Worm (Caenorhabditis elegans) whole organism, L2 larva: Measurements from ENCODE around the gene cbp-2.
A peak's percentile ranks its signal among the peaks of the same experiment; 100 is the strongest.

Experiments
- C34F6.9 ChIP-seq: fragments of 150-350 bp; optimal IDR thresholded peaks from 2 replicates; lab custom pipeline; 2014; ENCODE audit warnings: missing biosample characterization, missing genetic modification characterization
- F13H6.1 ChIP-seq: sonication (generic microtip); optimal IDR thresholded peaks from 2 replicates; lab custom pipeline; 2016; ENCODE audit warnings: missing genetic modification characterization, missing compliant biosample characterization
- R02D3.7 ChIP-seq: fragments of 150-350 bp; optimal IDR thresholded peaks from 2 replicates; lab custom pipeline; 2014; ENCODE audit warnings: missing biosample characterization, missing genetic modification characterization
- ZK546.5 ChIP-seq: sonication (generic microtip); optimal IDR thresholded peaks from 2 replicates; lab custom pipeline; 2017; ENCODE audit warnings: missing biosample characterization, missing genetic modification characterization
- aly-2 ChIP-seq: fragments of 150-350 bp; optimal IDR thresholded peaks from 2 replicates; lab custom pipeline; 2014; ENCODE audit warnings: missing biosample characterization, missing genetic modification characterization
- ama-1 ChIP-seq: fragments of 150-350 bp; optimal IDR thresholded peaks from 2 replicates; lab custom pipeline; 2018; ENCODE audit warnings: inconsistent platforms
- blmp-1 ChIP-seq: sonication (generic microtip); optimal IDR thresholded peaks from 2 replicates; lab custom pipeline; 2017; ENCODE audit warnings: missing genetic modification characterization, mild to moderate bottlenecking, missing compliant biosample characterization, antibody characterized with exemption, moderate library complexity; ENCODE audit not compliant: insufficient read depth
- ceh-82 ChIP-seq: fragments of 150-350 bp; optimal IDR thresholded peaks from 2 replicates; lab custom pipeline; 2014; ENCODE audit warnings: missing biosample characterization, missing genetic modification characterization
- crh-2 ChIP-seq: sonication (generic microtip); optimal IDR thresholded peaks from 2 replicates; lab custom pipeline; 2017; ENCODE audit warnings: missing biosample characterization, missing genetic modification characterization
- dmd-4 ChIP-seq: sonication (generic microtip); optimal IDR thresholded peaks from 2 replicates; lab custom pipeline; 2017; ENCODE audit warnings: missing biosample characterization, missing genetic modification characterization
- egl-27 ChIP-seq: sonication (generic microtip); optimal IDR thresholded peaks from 3 replicates; lab custom pipeline; 2017; ENCODE audit warnings: missing biosample characterization, missing genetic modification reagents, missing genetic modification characterization
- elt-1 ChIP-seq: fragments of 150-350 bp; optimal IDR thresholded peaks from 2 replicates; lab custom pipeline; 2014; ENCODE audit warnings: missing biosample characterization, missing genetic modification characterization
- elt-3 ChIP-seq: sonication (generic microtip); optimal IDR thresholded peaks from 2 replicates; lab custom pipeline; 2017; ENCODE audit warnings: missing biosample characterization, missing genetic modification characterization
- fos-1 ChIP-seq: fragments of 150-350 bp; optimal IDR thresholded peaks from 2 replicates; lab custom pipeline; 2014; ENCODE audit warnings: missing biosample characterization, missing genetic modification characterization
- gmeb-1 ChIP-seq: fragments of 150-350 bp; optimal IDR thresholded peaks from 2 replicates; lab custom pipeline; 2014; ENCODE audit warnings: missing biosample characterization, missing genetic modification characterization
- lin-13 ChIP-seq: fragments of 150-350 bp; optimal IDR thresholded peaks from 2 replicates; lab custom pipeline; 2014; ENCODE audit warnings: missing biosample characterization, missing genetic modification reagents, missing genetic modification characterization
- lin-39 ChIP-seq: fragments of 150-350 bp; optimal IDR thresholded peaks from 2 replicates; lab custom pipeline; 2014; ENCODE audit warnings: missing biosample characterization, missing genetic modification reagents, missing genetic modification characterization
- lsy-2 ChIP-seq, 2 experiments: fragments of 150-350 bp in 1 of 2; sonication (generic microtip) in 1 of 2; optimal IDR thresholded peaks; 2 replicates each; lab custom pipeline; 2014 to 2017; ENCODE audit warnings: missing biosample characterization in 2 of 2, missing genetic modification characterization in 2 of 2
- mab-5 ChIP-seq: fragments of 150-350 bp; optimal IDR thresholded peaks from 2 replicates; lab custom pipeline; 2014; ENCODE audit warnings: missing biosample characterization, missing genetic modification characterization
- mbf-1 ChIP-seq: sonication (generic microtip); optimal IDR thresholded peaks from 2 replicates; lab custom pipeline; 2017; ENCODE audit warnings: missing biosample characterization, missing genetic modification characterization
- nhr-10 ChIP-seq: sonication (generic microtip); optimal IDR thresholded peaks from 2 replicates; lab custom pipeline; 2017; ENCODE audit warnings: missing biosample characterization, missing genetic modification characterization
- nhr-11 ChIP-seq: fragments of 150-350 bp; optimal IDR thresholded peaks from 2 replicates; lab custom pipeline; 2014; ENCODE audit warnings: missing biosample characterization, missing genetic modification characterization
- nhr-12 ChIP-seq: fragments of 150-350 bp; optimal IDR thresholded peaks from 2 replicates; lab custom pipeline; 2014; ENCODE audit warnings: missing biosample characterization, missing genetic modification characterization
- nhr-129 ChIP-seq: fragments of 150-350 bp; optimal IDR thresholded peaks from 2 replicates; lab custom pipeline; 2014; ENCODE audit warnings: missing biosample characterization, missing genetic modification characterization
- peb-1 ChIP-seq: fragments of 150-350 bp; optimal IDR thresholded peaks from 2 replicates; lab custom pipeline; 2014; ENCODE audit warnings: missing biosample characterization, missing genetic modification characterization
- sem-4 ChIP-seq: fragments of 150-350 bp; optimal IDR thresholded peaks from 2 replicates; lab custom pipeline; 2014; ENCODE audit warnings: missing biosample characterization, missing genetic modification reagents, missing genetic modification characterization
- skn-1 ChIP-seq: sonication (generic microtip); optimal IDR thresholded peaks from 2 replicates; lab custom pipeline; 2017; ENCODE audit warnings: missing biosample characterization, missing genetic modification characterization
- sma-3 ChIP-seq: sonication (generic microtip); optimal IDR thresholded peaks from 2 replicates; lab custom pipeline; 2016; ENCODE audit warnings: missing genetic modification reagents, missing genetic modification characterization, missing compliant biosample characterization
- snpc-4 ChIP-seq: fragments of 150-350 bp; optimal IDR thresholded peaks from 2 replicates; lab custom pipeline; 2014; ENCODE audit warnings: missing biosample characterization, missing genetic modification characterization
- unc-39 ChIP-seq: fragments of 150-350 bp; optimal IDR thresholded peaks from 2 replicates; lab custom pipeline; 2014; ENCODE audit warnings: missing biosample characterization, missing genetic modification characterization
- unc-55 ChIP-seq: fragments of 150-350 bp; sonication (generic microtip); optimal IDR thresholded peaks from 3 replicates; lab custom pipeline; 2014; ENCODE audit warnings: missing biosample characterization, missing genetic modification reagents, missing genetic modification characterization
- unc-62 ChIP-seq: fragments of 150-350 bp; optimal IDR thresholded peaks from 2 replicates; lab custom pipeline; 2014; ENCODE audit warnings: missing biosample characterization, missing genetic modification reagents, missing genetic modification characterization
- zag-1 ChIP-seq: fragments of 150-350 bp; optimal IDR thresholded peaks from 2 replicates; lab custom pipeline; 2014; ENCODE audit warnings: missing biosample characterization, missing genetic modification characterization
- ztf-1 ChIP-seq: fragments of 200-800 bp; sonication (Bioruptor generic); conservative IDR thresholded peaks from 2 replicates; pipeline ENCODE4 v1.3.6; 2022; ENCODE audit warnings: missing genetic modification characterization, missing compliant biosample characterization
- ztf-4 ChIP-seq: fragments of 150-350 bp; optimal IDR thresholded peaks from 2 replicates; lab custom pipeline; 2014; ENCODE audit warnings: missing biosample characterization, missing genetic modification characterization

Gene cbp-2

DNA sequence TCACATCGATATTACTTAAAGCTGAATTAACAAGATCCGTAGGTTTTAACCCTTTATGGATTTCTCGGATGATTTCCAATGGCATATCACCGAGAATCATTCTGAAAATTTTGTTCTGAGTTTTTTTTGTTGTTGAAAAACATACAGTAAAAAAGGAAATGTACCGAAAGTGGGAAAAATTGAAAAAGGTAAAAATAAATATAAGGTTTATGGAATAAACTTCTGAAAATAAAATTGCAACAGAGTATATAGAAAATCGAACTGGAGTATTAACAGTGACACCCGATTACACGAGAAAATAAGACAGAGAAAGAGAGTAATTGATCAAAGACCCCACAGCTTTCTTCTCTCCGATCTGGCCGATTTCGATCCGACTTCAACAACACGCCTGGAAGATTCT, 28.9 kb downstream of the cbp-2 start, which contains the start of gene K03H1.11:
Gene K03H1.11 (minus strand): TSS at position 101 of the 400 bp plus-strand sequence.
- TF ChIP-seq blmp-1 (tag; lab: Kevin White, UChicago), result no peak
- no peak for TF ChIP-seq peb-1 (tag; lab: Kevin White, UChicago)
- TF ChIP-seq zag-1, result no peak
- no peak for TF ChIP-seq nhr-12
- TF ChIP-seq nhr-129 (tag; lab: Kevin White, UChicago), result no peak
- TF ChIP-seq sma-3 (GFP tag; lab: Kevin White, UChicago), result no peak
- no peak for TF ChIP-seq dmd-4
- TF ChIP-seq sem-4 (tag; lab: Kevin White, UChicago), result no peak
- TF ChIP-seq ztf-1, result no peak
- no peak for TF ChIP-seq lin-39 (tag; lab: Kevin White, UChicago)
- no peak for TF ChIP-seq fos-1 (tag; lab: Kevin White, UChicago)
- TF ChIP-seq gmeb-1 (tag; lab: Kevin White, UChicago), result no peak
- no peak for TF ChIP-seq R02D3.7 (tag; lab: Kevin White, UChicago)
- no peak for TF ChIP-seq snpc-4 (tag; lab: Kevin White, UChicago)
- no peak for TF ChIP-seq egl-27 (tag; lab: Kevin White, UChicago)
- no peak for TF ChIP-seq mbf-1 (tag; lab: Kevin White, UChicago)
- no peak for TF ChIP-seq elt-1 (tag; lab: Kevin White, UChicago)
- TF ChIP-seq nhr-11, result no peak
- TF ChIP-seq, all 48 proteins: peak for 0

DNA sequence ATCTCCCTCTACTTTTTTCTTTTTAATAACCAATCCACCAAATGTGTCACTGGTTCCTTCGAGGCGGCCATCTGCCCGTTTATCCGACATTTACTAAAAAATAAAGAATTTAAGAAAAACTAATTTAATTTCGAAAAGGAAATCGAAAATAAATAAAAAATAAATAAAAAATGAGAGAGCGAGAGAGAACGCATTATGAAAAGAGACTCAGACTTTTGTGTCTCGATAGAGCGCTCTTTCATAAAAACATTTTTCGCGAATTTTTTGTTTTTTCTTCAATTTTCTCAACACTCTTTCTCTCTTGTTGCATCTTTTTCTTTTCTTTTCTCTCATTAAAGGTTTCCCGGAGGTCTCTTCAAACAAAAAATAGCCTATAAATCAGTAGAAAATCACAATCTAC, 33.1 kb downstream of the cbp-2 start, which contains the start of gene mog-1:
Gene mog-1 (minus strand): TSS at position 93 of the 400 bp plus-strand sequence.
- TF ChIP-seq fos-1 (tag; lab: Kevin White, UChicago) (peak; percentile 5), mab-5 (no peak), unc-55 (GFP tag; lab: Kevin White, UChicago) (peak; percentile 60), C34F6.9 (tag; lab: Kevin White, UChicago) (peak; percentile 66), lsy-2 (tag; optimal IDR thresholded peaks at IDR 0.05; lab: Kevin White, UChicago) (peak in 1 of 2 experiments; percentile 34), blmp-1 (tag; lab: Kevin White, UChicago) (no peak)

DNA sequence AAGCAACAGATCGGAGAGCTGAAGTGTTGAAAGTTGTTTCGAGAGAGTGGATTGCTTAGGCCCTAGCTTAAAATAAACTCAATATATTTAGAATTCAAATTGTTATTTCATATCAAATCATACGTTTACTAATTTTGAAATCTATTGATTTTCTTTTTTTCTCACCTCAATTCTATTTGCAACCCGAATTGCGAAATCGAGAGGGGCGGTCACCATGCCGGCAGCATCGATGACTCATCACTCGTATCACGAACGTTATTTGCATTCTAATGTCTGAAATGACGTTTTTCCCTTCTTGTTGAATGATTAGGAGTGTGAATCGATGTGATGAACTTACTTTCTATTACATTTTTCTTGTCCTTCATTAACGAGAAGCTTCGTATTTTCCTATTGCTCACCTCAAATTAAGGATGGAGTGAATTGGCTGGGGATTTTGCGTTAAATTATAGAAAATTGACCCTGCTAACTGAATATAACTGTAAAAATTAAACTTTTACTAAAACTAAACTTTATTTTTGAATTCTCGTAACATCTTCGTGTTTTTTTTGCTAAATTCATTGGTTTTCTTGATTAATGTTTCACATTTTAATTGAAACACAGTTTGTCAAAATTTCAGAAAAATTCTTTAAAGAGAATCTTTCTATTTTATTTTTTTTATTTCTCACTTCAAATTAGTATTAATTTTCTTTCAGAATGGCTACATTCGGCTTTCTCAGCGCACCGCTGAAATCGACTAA, 33.9 kb downstream of the cbp-2 start, which contains the start of gene alx-1:
Gene alx-1 (plus strand): TSS at position 687 of the 737 bp plus-strand sequence.
- TF ChIP-seq unc-62 (GFP tag; lab: Kevin White, UChicago), result no peak
- TF ChIP-seq sma-3 (GFP tag; lab: Kevin White, UChicago), result peak; percentile 1
- no peak for TF ChIP-seq F13H6.1 (tag; lab: Kevin White, UChicago)
- no peak for TF ChIP-seq ztf-4
- TF ChIP-seq skn-1, result no peak
- TF ChIP-seq unc-39 (tag; lab: Kevin White, UChicago), result no peak
- no peak for TF ChIP-seq lsy-2 (tag; optimal IDR thresholded peaks at IDR 0.05; lab: Kevin White, UChicago)
- TF ChIP-seq egl-27 (tag; lab: Kevin White, UChicago), result no peak
- TF ChIP-seq crh-2 (tag; lab: Kevin White, UChicago), result peak; percentile 3
- peak; percentile 99 for TF ChIP-seq fos-1 (tag; lab: Kevin White, UChicago)
- TF ChIP-seq elt-1 (tag; lab: Kevin White, UChicago), result no peak
- TF ChIP-seq nhr-129 (tag; lab: Kevin White, UChicago), result peak; percentile 8
- no peak for TF ChIP-seq nhr-11

DNA sequence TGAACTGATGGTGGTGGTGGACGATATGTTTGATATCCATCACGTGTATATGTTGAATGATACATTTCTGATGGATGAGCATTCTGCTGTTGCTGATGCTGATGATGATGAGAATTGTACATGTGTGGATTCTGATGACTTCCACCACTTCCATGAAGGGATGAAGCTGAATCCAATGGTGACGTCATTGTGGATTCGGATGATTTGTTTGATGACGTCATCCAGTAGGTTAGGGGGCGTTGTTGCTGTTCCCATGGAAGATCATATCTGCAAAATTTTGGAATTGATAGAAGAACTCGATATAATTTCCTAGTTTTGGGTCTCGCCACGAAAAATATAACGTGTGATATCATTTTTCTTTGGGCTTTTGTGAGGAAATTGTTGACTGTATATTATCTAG, 40.5 kb downstream of the cbp-2 start:
- no peak for TF ChIP-seq unc-39 (tag; lab: Kevin White, UChicago)
- TF ChIP-seq dmd-4, result no peak
- no peak for TF ChIP-seq gmeb-1 (tag; lab: Kevin White, UChicago)
- no peak for TF ChIP-seq ZK546.5 (tag; lab: Kevin White, UChicago)
- no peak for TF ChIP-seq mbf-1 (tag; lab: Kevin White, UChicago)
- TF ChIP-seq unc-62 (GFP tag; lab: Kevin White, UChicago), result no peak
- no peak for TF ChIP-seq ama-1 (lab: Kevin White, UChicago)
- TF ChIP-seq nhr-129 (tag; lab: Kevin White, UChicago), result no peak

DNA sequence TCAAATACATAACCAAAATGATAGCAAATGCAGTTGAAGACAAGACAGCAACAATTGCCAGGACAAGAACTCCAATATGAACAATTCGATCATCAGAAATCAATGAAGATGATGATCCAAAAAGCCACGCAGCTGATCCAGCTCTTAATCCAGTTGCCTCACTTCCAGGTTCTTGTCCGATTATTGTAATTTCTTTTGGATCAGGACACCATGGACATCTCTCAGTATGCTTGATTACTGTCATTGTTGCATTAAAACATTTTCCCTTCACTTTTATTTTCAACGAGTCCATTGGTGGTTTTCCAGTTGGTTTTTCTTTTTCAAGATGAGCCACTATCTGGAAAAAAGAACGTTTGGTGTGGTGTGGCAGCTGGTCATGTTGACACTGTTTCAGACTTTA, 41.4 kb downstream of the cbp-2 start:
- TF ChIP-seq aly-2, result no peak
- TF ChIP-seq nhr-12, result no peak
- no peak for TF ChIP-seq blmp-1 (tag; lab: Kevin White, UChicago)
- no peak for TF ChIP-seq skn-1
- no peak for TF ChIP-seq lin-39 (tag; lab: Kevin White, UChicago)
- TF ChIP-seq ceh-82 (tag; lab: Kevin White, UChicago), result no peak
- no peak for TF ChIP-seq ztf-4
- TF ChIP-seq crh-2 (tag; lab: Kevin White, UChicago), result no peak
- no peak for TF ChIP-seq lin-13 (GFP tag; lab: Kevin White, UChicago)
- no peak for TF ChIP-seq ama-1 (lab: Kevin White, UChicago)
- no peak for TF ChIP-seq dmd-4
- no peak for TF ChIP-seq nhr-10 (tag; lab: Kevin White, UChicago)
- TF ChIP-seq ZK546.5 (tag; lab: Kevin White, UChicago), result no peak
- TF ChIP-seq elt-3 (tag; lab: Kevin White, UChicago), result no peak
- TF ChIP-seq unc-55 (GFP tag; lab: Kevin White, UChicago), result no peak
- TF ChIP-seq nhr-11, result no peak
- no peak for TF ChIP-seq mab-5
